Fruit fly (Drosophila melanogaster): ENCODE data around the gene glec.

Gene glec

dm6 chr3R:21834234-21835070 is 21.6 kb downstream of the glec start:
- TF ChIP-seq trem (tag; optimal IDR thresholded peaks at IDR 0.05) (peak; percentile 1), twi (tag; optimal IDR thresholded peaks at IDR 0.05) (peak; percentile 13), chm (GFP tag; IDR thresholded peaks at IDR 0.05) (no peak), CG3407 (GFP tag; optimal IDR thresholded peaks at IDR 0.05) (peak; percentile 39), CG31441 (GFP tag; IDR thresholded peaks at IDR 0.05) (peak; percentile 63), repo (GFP tag; optimal IDR thresholded peaks at IDR 0.05) (no peak), CG16779 (GFP tag; IDR thresholded peaks at IDR 0.05) (no peak), oc (tag; optimal IDR thresholded peaks at IDR 0.05) (peak; percentile 26), CG1602 (GFP tag; optimal IDR thresholded peaks at IDR 0.05) (peak; percentile 43), CG12391 (tag; optimal IDR thresholded peaks at IDR 0.05) (peak; percentile 66), dmrt11E (tag; optimal IDR thresholded peaks at IDR 0.05) (peak; percentile 83), cad (GFP tag; optimal IDR thresholded peaks at IDR 0.05) (no peak), CG11723 (GFP tag; optimal IDR thresholded peaks at IDR 0.05) (no peak), grau (tag; optimal IDR thresholded peaks at IDR 0.05) (peak; percentile 58), CG7839 (tag; optimal IDR thresholded peaks at IDR 0.05) (peak; percentile 45), gsb (GFP tag; IDR thresholded peaks at IDR 0.05) (no peak), chinmo (GFP tag; IDR thresholded peaks at IDR 0.05; ENCODE audit: partially characterized antibody) (0 out of 4 replicates have a peak, but pooled peaks have one; percentile 26), Pdp1 (GFP tag; optimal IDR thresholded peaks at IDR 0.05) (peak in 1 of 2 experiments; percentile 14), CG15269 (tag; optimal IDR thresholded peaks at IDR 0.05) (peak; percentile 21), CG10979 (tag; optimal IDR thresholded peaks at IDR 0.05) (peak; percentile 52), chif (GFP tag; optimal IDR thresholded peaks at IDR 0.05) (no peak), grn (GFP tag; optimal IDR thresholded peaks at IDR 0.05) (peak; percentile 14), CG6689 (GFP tag; IDR thresholded peaks at IDR 0.05) (peak; percentile 47; the same call in 1 of the 2 replicates), CoRest (tag; optimal IDR thresholded peaks at IDR 0.05) (peak; percentile 30), CG6272 (GFP tag; IDR thresholded peaks at IDR 0.05) (no peak), CG32772 (GFP tag; IDR thresholded peaks at IDR 0.05) (peak; percentile 47), CG17385 (GFP tag; optimal IDR thresholded peaks at IDR 0.05) (peak; percentile 14), CG14710 (tag; optimal IDR thresholded peaks at IDR 0.05) (peak; percentile 2), ci (GFP tag; IDR thresholded peaks at IDR 0.05) (peak; percentile 31; the same call in 1 of the 3 replicates), CG12744 (GFP tag; optimal IDR thresholded peaks at IDR 0.05) (no peak), gt (GFP tag; IDR thresholded peaks at IDR 0.05) (no peak), onecut (GFP tag; IDR thresholded peaks at IDR 0.05) (0 out of 2 replicates have a peak, but pooled peaks have one; percentile 4), Sox100B (GFP tag; optimal IDR thresholded peaks at IDR 0.05) (peak; percentile 25), odd (GFP tag; optimal IDR thresholded peaks at IDR 0.05) (peak; percentile 40), CG16815 (GFP tag; optimal IDR thresholded peaks at IDR 0.05) (peak; percentile 7), unpg (GFP tag; optimal IDR thresholded peaks at IDR 0.05) (peak; percentile 70), Hr3 (GFP tag; optimal IDR thresholded peaks at IDR 0.05) (peak; percentile 24), CG32767 (GFP tag; IDR thresholded peaks at IDR 0.05) (0 out of 2 replicates have a peak, but pooled peaks have one; percentile 13), mld (GFP tag; IDR thresholded peaks at IDR 0.05; ENCODE audit: partially characterized antibody) (no peak), sisA (GFP tag; IDR thresholded peaks at IDR 0.05) (peak; percentile 19; the same call in 1 of the 2 replicates), lov (optimal IDR thresholded peaks at IDR 0.05) (no peak), lov (GFP tag; IDR thresholded peaks at IDR 0.05) (0 out of 3 replicates have a peak, but pooled peaks have one; percentile 25), fd3F (GFP tag; optimal IDR thresholded peaks at IDR 0.05) (no peak), Fer3 (tag; optimal IDR thresholded peaks at IDR 0.05) (no peak), Xrp1 (GFP tag; IDR thresholded peaks at IDR 0.05) (peak; percentile 69), CG4360 (GFP tag; IDR thresholded peaks at IDR 0.05) (peak; percentile 9; the same call in 1 of the 2 replicates), hth (optimal IDR thresholded peaks at IDR 0.05) (no peak), her (GFP tag; optimal IDR thresholded peaks at IDR 0.05) (no peak), org-1 (GFP tag; optimal IDR thresholded peaks at IDR 0.05) (peak; percentile 28)
